Worm (Caenorhabditis elegans) whole organism, L1 larva: ENCODE measurements around the gene F42A9.8.

Experiments used
- C04F5.9 ChIP-seq: sonication (generic microtip); optimal IDR thresholded peaks from 2 replicates; lab custom pipeline; 2016; ENCODE audit warnings: missing genetic modification characterization, missing compliant biosample characterization
- C34B4.2 ChIP-seq: sonication (generic microtip); optimal IDR thresholded peaks from 2 replicates; lab custom pipeline; 2017; ENCODE audit warnings: mild to moderate bottlenecking, missing genetic modification characterization, missing compliant biosample characterization
- F16B12.6 ChIP-seq: fragments of 150-350 bp; optimal IDR thresholded peaks from 2 replicates; lab custom pipeline; 2014; ENCODE audit warnings: missing biosample characterization, missing genetic modification characterization
- aha-1 ChIP-seq: fragments of 150-350 bp; optimal IDR thresholded peaks from 2 replicates; lab custom pipeline; 2014; ENCODE audit warnings: missing biosample characterization, missing genetic modification characterization
- aly-2 ChIP-seq: fragments of 150-350 bp; optimal IDR thresholded peaks from 2 replicates; lab custom pipeline; 2014; ENCODE audit warnings: missing biosample characterization, missing genetic modification characterization
- blmp-1 ChIP-seq: fragments of 150-350 bp; optimal IDR thresholded peaks from 2 replicates; lab custom pipeline; 2014; ENCODE audit warnings: missing biosample characterization, missing genetic modification characterization
- ceh-82 ChIP-seq, 3 experiments: fragments of 150-350 bp in 1 of 3; sonication (generic microtip) in 2 of 3; optimal IDR thresholded peaks; 2 replicates each; lab custom pipeline; 2014 to 2017; ENCODE audit warnings: missing biosample characterization in 3 of 3, missing genetic modification characterization in 3 of 3
- ceh-90 ChIP-seq: sonication (generic microtip); optimal IDR thresholded peaks from 2 replicates; lab custom pipeline; 2016; ENCODE audit warnings: missing genetic modification characterization, missing compliant biosample characterization
- ces-1 ChIP-seq: fragments of 150-350 bp; optimal IDR thresholded peaks from 2 replicates; lab custom pipeline; 2014; ENCODE audit warnings: missing biosample characterization, missing genetic modification reagents, missing genetic modification characterization
- dsc-1 ChIP-seq: sonication (generic microtip); optimal IDR thresholded peaks from 2 replicates; lab custom pipeline; 2016; ENCODE audit warnings: mild to moderate bottlenecking, missing genetic modification characterization, missing compliant biosample characterization
- efl-1 ChIP-seq, 4 experiments: fragments of 150-350 bp; optimal IDR thresholded peaks in 3 of 4; peaks in 1 of 4; 1 replicate in 1 of 4; 2 replicates in 3 of 4; lab custom pipeline; 2014; ENCODE audit warnings: missing biosample characterization in 2 of 4, missing genetic modification characterization in 2 of 4, missing genetic modification reagents in 2 of 4
- elt-2 ChIP-seq: sonication (generic microtip); optimal IDR thresholded peaks from 2 replicates; lab custom pipeline; 2016; ENCODE audit warnings: missing genetic modification characterization, mild to moderate bottlenecking, inconsistent platforms, missing compliant biosample characterization, missing genetic modification reagents
- elt-3 ChIP-seq, 6 experiments: fragments of 150-350 bp in 1 of 6; sonication (generic microtip); optimal IDR thresholded peaks; 2 replicates each; lab custom pipeline; 2017 to 2018; ENCODE audit warnings: missing biosample characterization in 6 of 6, missing genetic modification characterization in 6 of 6, inconsistent platforms in 1 of 6
- ets-5 ChIP-seq: fragments of 200-800 bp; sonication (Bioruptor generic); IDR thresholded peaks from 2 replicates; pipeline ENCODE4 v1.3.6; 2022; ENCODE audit warnings: missing genetic modification characterization, missing compliant biosample characterization
- fkh-4 ChIP-seq: sonication (generic microtip); optimal IDR thresholded peaks from 2 replicates; lab custom pipeline; 2016; ENCODE audit warnings: missing compliant biosample characterization, missing genetic modification characterization, borderline replicate concordance
- grh-1 ChIP-seq: fragments of 200-800 bp; sonication (Bioruptor generic); IDR thresholded peaks from 2 replicates; pipeline ENCODE4 v1.3.6; 2022; ENCODE audit warnings: missing genetic modification reagents, missing genetic modification characterization, missing compliant biosample characterization
- hlh-4 ChIP-seq: sonication (generic microtip); optimal IDR thresholded peaks from 2 replicates; lab custom pipeline; 2016; ENCODE audit warnings: mild to moderate bottlenecking, missing genetic modification characterization, missing compliant biosample characterization
- hpl-2 ChIP-seq: fragments of 150-350 bp; optimal IDR thresholded peaks from 2 replicates; lab custom pipeline; 2014; ENCODE audit warnings: missing biosample characterization, missing genetic modification reagents, missing genetic modification characterization
- irx-1 ChIP-seq: sonication (generic microtip); optimal IDR thresholded peaks from 2 replicates; lab custom pipeline; 2016; ENCODE audit warnings: missing genetic modification characterization, missing compliant biosample characterization
- lin-14 ChIP-seq: fragments of 200-800 bp; sonication (Bioruptor generic); optimal IDR thresholded peaks from 2 replicates; lab custom pipeline; 2018; ENCODE audit warnings: mild to moderate bottlenecking, missing genetic modification characterization, moderate library complexity, missing compliant biosample characterization
- lin-15B ChIP-seq: fragments of 150-350 bp; sonication (generic microtip); optimal IDR thresholded peaks from 3 replicates; lab custom pipeline; 2014; ENCODE audit warnings: missing biosample characterization, missing genetic modification characterization
- lin-35 ChIP-seq, 2 experiments: fragments of 150-350 bp; optimal IDR thresholded peaks; 2 replicates each; lab custom pipeline; 2014; ENCODE audit warnings: missing biosample characterization in 2 of 2, missing genetic modification characterization in 2 of 2, missing genetic modification reagents in 2 of 2
- lsy-2 ChIP-seq, 2 experiments: fragments of 150-350 bp; optimal IDR thresholded peaks; 2 replicates each; lab custom pipeline; 2014; ENCODE audit warnings: missing biosample characterization in 2 of 2, missing genetic modification characterization in 2 of 2
- mab-9 ChIP-seq: fragments of 200-800 bp; sonication (Bioruptor generic); IDR thresholded peaks from 2 replicates; pipeline ENCODE4 v1.3.6; 2022; ENCODE audit warnings: missing genetic modification reagents, missing genetic modification characterization, missing compliant biosample characterization
- mef-2 ChIP-seq: fragments of 150-350 bp; optimal IDR thresholded peaks from 2 replicates; lab custom pipeline; 2014; ENCODE audit warnings: missing biosample characterization, missing genetic modification characterization
- mep-1 ChIP-seq: fragments of 150-350 bp; optimal IDR thresholded peaks from 2 replicates; lab custom pipeline; 2014; ENCODE audit warnings: missing biosample characterization, missing genetic modification characterization
- nhr-11 ChIP-seq: fragments of 150-350 bp; optimal IDR thresholded peaks from 2 replicates; lab custom pipeline; 2014; ENCODE audit warnings: missing biosample characterization, missing genetic modification characterization
- nhr-19 ChIP-seq: fragments of 200-800 bp; sonication (Bioruptor generic); conservative IDR thresholded peaks from 2 replicates; pipeline ENCODE4 v1.3.6; 2022; ENCODE audit warnings: missing genetic modification characterization, missing compliant biosample characterization
- nhr-237 ChIP-seq: fragments of 150-350 bp; optimal IDR thresholded peaks from 2 replicates; lab custom pipeline; 2014; ENCODE audit warnings: missing biosample characterization, missing genetic modification characterization
- nhr-28 ChIP-seq: fragments of 150-350 bp; optimal IDR thresholded peaks from 2 replicates; lab custom pipeline; 2014; ENCODE audit warnings: missing biosample characterization, missing genetic modification characterization
- nhr-71 ChIP-seq: sonication (generic microtip); optimal IDR thresholded peaks from 2 replicates; lab custom pipeline; 2016; ENCODE audit warnings: mild to moderate bottlenecking, missing genetic modification characterization, moderate library complexity, missing compliant biosample characterization
- nhr-76 ChIP-seq: sonication (generic microtip); optimal IDR thresholded peaks from 2 replicates; lab custom pipeline; 2017; ENCODE audit warnings: missing biosample characterization, missing genetic modification characterization
- nhr-77 ChIP-seq: fragments of 150-350 bp; optimal IDR thresholded peaks from 2 replicates; lab custom pipeline; 2014; ENCODE audit warnings: missing biosample characterization, missing genetic modification characterization
- nhr-84 ChIP-seq: sonication (generic microtip); optimal IDR thresholded peaks from 2 replicates; lab custom pipeline; 2017; ENCODE audit warnings: missing biosample characterization, missing genetic modification characterization
- nhr-85 ChIP-seq: sonication (generic microtip); peaks from one replicate; lab custom pipeline; 2016; ENCODE audit warnings: missing genetic modification characterization, inconsistent platforms, missing compliant biosample characterization
- pag-3 ChIP-seq: sonication (generic microtip); optimal IDR thresholded peaks from 2 replicates; lab custom pipeline; 2017; ENCODE audit warnings: missing genetic modification characterization, mild to moderate bottlenecking, missing compliant biosample characterization, antibody characterized with exemption, borderline replicate concordance; ENCODE audit not compliant: insufficient read depth
- pax-3 ChIP-seq: fragments of 200-800 bp; sonication (Bioruptor generic); optimal IDR thresholded peaks from 2 replicates; lab custom pipeline; 2018; ENCODE audit warnings: mild to moderate bottlenecking, missing genetic modification characterization, moderate library complexity, missing compliant biosample characterization
- rnt-1 ChIP-seq: sonication (generic microtip); optimal IDR thresholded peaks from 2 replicates; lab custom pipeline; 2016; ENCODE audit warnings: mild to moderate bottlenecking, missing genetic modification characterization, moderate library complexity, missing compliant biosample characterization
- snu-23 ChIP-seq: sonication (generic microtip); optimal IDR thresholded peaks from 2 replicates; lab custom pipeline; 2016; ENCODE audit warnings: missing genetic modification characterization, missing compliant biosample characterization
- sptf-1 ChIP-seq: fragments of 150-350 bp; optimal IDR thresholded peaks from 2 replicates; lab custom pipeline; 2014; ENCODE audit warnings: missing biosample characterization, missing genetic modification characterization
- swsn-7 ChIP-seq: sonication (generic microtip); optimal IDR thresholded peaks from 2 replicates; lab custom pipeline; 2016; ENCODE audit warnings: missing genetic modification characterization, missing compliant biosample characterization
- tbx-2 ChIP-seq: sonication (generic microtip); optimal IDR thresholded peaks from 2 replicates; lab custom pipeline; 2016; ENCODE audit warnings: missing genetic modification characterization, missing compliant biosample characterization
- vab-15 ChIP-seq: sonication (generic microtip); optimal IDR thresholded peaks from 2 replicates; lab custom pipeline; 2017; ENCODE audit warnings: missing genotype, mild to moderate bottlenecking, missing genetic modification characterization, missing compliant biosample characterization
- zag-1 ChIP-seq: fragments of 150-350 bp; optimal IDR thresholded peaks from 2 replicates; lab custom pipeline; 2014; ENCODE audit warnings: missing biosample characterization, missing genetic modification characterization
- ztf-11 ChIP-seq, 2 experiments: sonication (generic microtip); optimal IDR thresholded peaks; 2 replicates each; lab custom pipeline; 2016 to 2017; ENCODE audit warnings: missing genetic modification characterization in 2 of 2, missing biosample characterization in 1 of 2, missing compliant biosample characterization in 1 of 2
- ztf-4 ChIP-seq: fragments of 150-350 bp; optimal IDR thresholded peaks from 2 replicates; lab custom pipeline; 2014; ENCODE audit warnings: missing biosample characterization, missing genetic modification characterization

The F42A9.8 gene

ce11 chrIV:8611886-8612542, 6.6 kb downstream of the F42A9.8 start, which contains the start of the genes F42A9.17 and cyp-33E2:
F42A9.17 (minus strand) TSS chrIV:8611936.
cyp-33E2 (plus strand) TSS chrIV:8612334.
- TF ChIP-seq blmp-1 (tag; lab: Kevin White, UChicago) (no peak), swsn-7 (no peak), lin-14 (GFP tag; lab: Kevin White, UChicago) (peak; percentile 64), mep-1 (tag; lab: Kevin White, UChicago) (no peak), mef-2 (no peak), nhr-237 (tag; lab: Kevin White, UChicago) (no peak), F16B12.6 (no peak), elt-2 (peak; percentile 60), ceh-90 (tag; lab: Kevin White, UChicago) (no peak), dsc-1 (no peak), grh-1 (GFP tag; lab: Robert Waterston, UW) (no peak)

ce11 chrIV:8608934-8609333, 9.7 kb downstream of the F42A9.8 start, which contains the start of gene F42A9.6:
F42A9.6 (plus strand) TSS chrIV:8609234.
- TF ChIP-seq irx-1 (tag; lab: Kevin White, UChicago) (no peak), ceh-90 (tag; lab: Kevin White, UChicago) (no peak), pag-3 (tag; lab: Kevin White, UChicago) (no peak), lin-15B (tag; lab: Kevin White, UChicago) (no peak), nhr-85 (tag; lab: Kevin White, UChicago) (no peak), lin-35 (GFP tag; optimal IDR thresholded peaks at IDR 0.05; lab: Kevin White, UChicago) (no peak), mab-9 (GFP tag; lab: Robert Waterston, UW) (no peak), C34B4.2 (tag; lab: Kevin White, UChicago) (no peak), ztf-11 (tag; optimal IDR thresholded peaks at IDR 0.05; lab: Kevin White, UChicago) (no peak), nhr-28 (tag; lab: Kevin White, UChicago) (no peak), hpl-2 (GFP tag; lab: Kevin White, UChicago) (no peak), nhr-11 (tag; lab: Kevin White, UChicago) (no peak), vab-15 (tag; lab: Kevin White, UChicago) (no peak), zag-1 (tag; lab: Kevin White, UChicago) (no peak), elt-3 (tag; optimal IDR thresholded peaks at IDR 0.05; lab: Kevin White, UChicago) (no peak)

ce11 chrIV:8608204-8608603, 10.4 kb downstream of the F42A9.8 start:
- TF ChIP-seq blmp-1 (tag; lab: Kevin White, UChicago) (no peak), mep-1 (tag; lab: Kevin White, UChicago) (no peak), C34B4.2 (tag; lab: Kevin White, UChicago) (no peak)

DNA sequence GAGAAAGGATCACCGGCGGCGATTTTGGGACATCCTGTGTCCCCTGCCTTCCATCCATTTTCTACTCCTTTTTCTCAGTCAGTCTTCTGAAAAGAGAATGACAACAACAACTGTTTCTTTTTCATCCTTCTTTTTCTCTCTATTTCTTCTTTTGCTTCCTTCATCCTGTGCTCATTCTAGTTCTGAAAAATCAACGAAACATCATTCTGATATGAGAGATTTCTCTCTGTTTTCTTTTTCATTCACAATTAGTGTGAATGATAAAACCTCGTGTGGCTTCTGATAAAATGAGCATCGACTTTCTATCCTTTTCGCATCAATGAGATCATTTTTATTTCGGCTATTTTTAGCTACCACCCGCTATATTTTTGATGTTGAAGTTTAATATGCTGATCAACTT, 13.4 kb downstream of the F42A9.8 start:
- peak; percentile 57 for TF ChIP-seq snu-23 (GFP tag; lab: Kevin White, UChicago)
- no peak for TF ChIP-seq fkh-4 (tag; lab: Kevin White, UChicago)
- no peak for TF ChIP-seq nhr-76 (tag; lab: Kevin White, UChicago)
- TF ChIP-seq tbx-2 = peak; percentile 20
- TF ChIP-seq ceh-82 (tag; optimal IDR thresholded peaks at IDR 0.05; lab: Kevin White, UChicago) = no peak
- no peak for TF ChIP-seq C34B4.2 (tag; lab: Kevin White, UChicago)
- TF ChIP-seq nhr-71 (tag; lab: Kevin White, UChicago) = peak; percentile 89
- peak; percentile 59 to 71 for TF ChIP-seq lsy-2 (tag; optimal IDR thresholded peaks at IDR 0.05; lab: Kevin White, UChicago)
- no peak for TF ChIP-seq elt-3 (tag; optimal IDR thresholded peaks at IDR 0.05; lab: Kevin White, UChicago)
- TF ChIP-seq hlh-4 (tag; lab: Kevin White, UChicago) = no peak
- TF ChIP-seq ces-1 (GFP tag; lab: Kevin White, UChicago) = no peak
- TF ChIP-seq ets-5 (GFP tag; lab: Robert Waterston, UW) = no peak
- TF ChIP-seq aha-1 (tag; lab: Kevin White, UChicago) = no peak
- no peak for TF ChIP-seq pax-3 (tag; lab: Kevin White, UChicago)
- TF ChIP-seq aly-2 (tag; lab: Kevin White, UChicago) = no peak
- peak; percentile 45 for TF ChIP-seq nhr-11 (tag; lab: Kevin White, UChicago)
- TF ChIP-seq nhr-84 (tag; lab: Kevin White, UChicago) = no peak
- no peak for TF ChIP-seq sptf-1 (tag; lab: Kevin White, UChicago)
- no peak for TF ChIP-seq F16B12.6
- peak in 1 of 2 experiments; percentile 20 for TF ChIP-seq efl-1 (optimal IDR thresholded peaks at IDR 0.05; lab: Kevin White, UChicago)
- no peak for TF ChIP-seq efl-1 (GFP tag; optimal IDR thresholded peaks at IDR 0.05 in 1 of 2; lab: Kevin White, UChicago)
- TF ChIP-seq C04F5.9 = no peak
- TF ChIP-seq ztf-4 (tag; lab: Kevin White, UChicago) = no peak
- TF ChIP-seq ztf-11 (tag; optimal IDR thresholded peaks at IDR 0.05; lab: Kevin White, UChicago) = no peak
- peak; percentile 43 for TF ChIP-seq rnt-1
- TF ChIP-seq nhr-77 = no peak
- TF ChIP-seq nhr-19 = peak; percentile 66
